Fruit fly (Drosophila melanogaster) S2 (cell line): ENCODE results near the gene CG33725.

Experiments
- CG8478 ChIP-seq: fragments of >200 bp; optimal IDR thresholded peaks from 2 replicates; lab custom pipeline; 2018
- CTCF ChIP-seq, 2 experiments: fragments of >200 bp; optimal IDR thresholded peaks; 2 replicates each; lab custom pipeline; 2018

dm6 chr3L:12442593-12442992 is 39.8 kb upstream of the CG33725 start:
- no peak for TF ChIP-seq CG8478
- no peak for TF ChIP-seq CTCF (optimal IDR thresholded peaks at IDR 0.05; lab: Kevin White, UChicago)
